Worm (Caenorhabditis elegans): ENCODE measurements around the gene dmd-7.

DNA sequence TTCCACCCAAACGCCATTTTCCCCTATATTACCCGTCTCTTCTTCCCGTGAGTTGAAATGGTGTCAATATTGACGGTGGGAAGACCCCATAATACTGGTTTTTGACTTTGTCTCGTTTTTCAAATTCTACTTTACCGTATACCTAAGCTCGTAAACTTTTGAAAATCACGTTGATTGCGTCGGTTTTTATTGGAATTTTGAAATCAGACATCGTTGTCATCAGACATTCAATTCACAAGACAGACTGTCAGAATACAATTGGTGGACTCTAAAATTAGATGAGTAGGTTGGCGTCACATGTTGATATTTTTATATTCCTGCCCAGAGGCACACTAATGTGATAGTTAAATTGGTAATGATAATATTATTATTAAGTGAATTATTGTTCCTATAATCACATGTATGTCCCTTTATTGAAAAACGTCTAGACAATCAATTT lies 14.8 kb upstream of the dmd-7 start:
- TF ChIP-seq tab-1 (GFP tag; IDR thresholded peaks at IDR 0.05): no peak
- TF ChIP-seq ztf-23 (GFP tag; IDR thresholded peaks at IDR 0.05): no peak
- TF ChIP-seq T22C8.4 (GFP tag; IDR thresholded peaks at IDR 0.05): no peak
- no peak for TF ChIP-seq cog-1 (tag; optimal IDR thresholded peaks at IDR 0.05)
- TF ChIP-seq flt-1 (GFP tag; IDR thresholded peaks at IDR 0.05): no peak
- TF ChIP-seq ref-1 (GFP tag; conservative IDR thresholded peaks at IDR 0.05): no peak
- no peak for TF ChIP-seq ztf-29 (GFP tag; IDR thresholded peaks at IDR 0.05)
- no peak for TF ChIP-seq klf-2 (GFP tag; conservative IDR thresholded peaks at IDR 0.05)
- no peak for TF ChIP-seq med-1 (GFP tag; optimal IDR thresholded peaks at IDR 0.05; ENCODE audit: insufficient read depth)

Measured in whole organism, midembryonic.